Worm (Caenorhabditis elegans) whole organism, late embryonic: Measurements from ENCODE around the gene clc-33.

Source experiments
- ama-1 ChIP-seq: fragments of 150-350 bp; optimal IDR thresholded peaks from 2 replicates; lab custom pipeline; 2014
- ceh-9 ChIP-seq: sonication (generic microtip); optimal IDR thresholded peaks from 2 replicates; lab custom pipeline; 2016; ENCODE audit warnings: mild to moderate bottlenecking, missing genetic modification characterization, inconsistent platforms, missing compliant biosample characterization
- hlh-13 ChIP-seq: fragments of 200-800 bp; sonication (Bioruptor generic); optimal IDR thresholded peaks from 2 replicates; lab custom pipeline; 2018; ENCODE audit warnings: mild to moderate bottlenecking, missing genetic modification characterization, missing compliant biosample characterization
- sdc-2 ChIP-seq: sonication (generic microtip); optimal IDR thresholded peaks from 2 replicates; lab custom pipeline; 2016; ENCODE audit warnings: missing genotype, missing genetic modification characterization, missing compliant biosample characterization
- zip-5 ChIP-seq: sonication (generic microtip); optimal IDR thresholded peaks from 2 replicates; lab custom pipeline; 2016; ENCODE audit warnings: missing genetic modification characterization, missing compliant biosample characterization

ce11 chrII:888024-888423 is 47.8 kb downstream of the clc-33 start, which contains the start of gene T07D3.4:
- TF ChIP-seq hlh-13 = no peak
- no peak for TF ChIP-seq zip-5
- TF ChIP-seq sdc-2 (tag; lab: Kevin White, UChicago) = no peak
- TF ChIP-seq ceh-9 (tag; lab: Kevin White, UChicago) = no peak
- no peak for TF ChIP-seq ama-1 (lab: Kevin White, UChicago)
